Worm (Caenorhabditis elegans) whole organism, L2 larva: Measurements from ENCODE around the gene F43D2.7.

Experiments
- fos-1 ChIP-seq: fragments of 150-350 bp; optimal IDR thresholded peaks from 2 replicates; lab custom pipeline; 2014; ENCODE audit warnings: missing biosample characterization, missing genetic modification characterization
- lin-13 ChIP-seq: fragments of 150-350 bp; optimal IDR thresholded peaks from 2 replicates; lab custom pipeline; 2014; ENCODE audit warnings: missing biosample characterization, missing genetic modification reagents, missing genetic modification characterization
- lin-39 ChIP-seq: fragments of 150-350 bp; optimal IDR thresholded peaks from 2 replicates; lab custom pipeline; 2014; ENCODE audit warnings: missing biosample characterization, missing genetic modification reagents, missing genetic modification characterization
- lsy-2 ChIP-seq, 2 experiments: fragments of 150-350 bp in 1 of 2; sonication (generic microtip) in 1 of 2; optimal IDR thresholded peaks; 2 replicates each; lab custom pipeline; 2014 to 2017; ENCODE audit warnings: missing biosample characterization in 2 of 2, missing genetic modification characterization in 2 of 2
- nhr-237 ChIP-seq: fragments of 150-350 bp; optimal IDR thresholded peaks from 2 replicates; lab custom pipeline; 2014; ENCODE audit warnings: missing biosample characterization, missing genetic modification characterization
- nhr-25 ChIP-seq: fragments of 150-350 bp; sonication (generic microtip); optimal IDR thresholded peaks from 3 replicates; lab custom pipeline; 2014; ENCODE audit warnings: missing biosample characterization, missing genetic modification characterization
- nhr-6 ChIP-seq: fragments of 150-350 bp; optimal IDR thresholded peaks from 2 replicates; lab custom pipeline; 2014; ENCODE audit warnings: missing biosample characterization, missing genetic modification characterization
- nhr-77 ChIP-seq: fragments of 150-350 bp; optimal IDR thresholded peaks from 2 replicates; lab custom pipeline; 2014; ENCODE audit warnings: missing biosample characterization, missing genetic modification characterization
- ztf-1 ChIP-seq: fragments of 200-800 bp; sonication (Bioruptor generic); conservative IDR thresholded peaks from 2 replicates; pipeline ENCODE4 v1.3.6; 2022; ENCODE audit warnings: missing genetic modification characterization, missing compliant biosample characterization
- ztf-11 ChIP-seq: sonication (generic microtip); optimal IDR thresholded peaks from 2 replicates; lab custom pipeline; 2017; ENCODE audit warnings: missing biosample characterization, missing genetic modification characterization

- TF ChIP-seq ztf-11 (tag; lab: Kevin White, UChicago) (no peak), nhr-25 (tag; lab: Kevin White, UChicago) (no peak), nhr-237 (tag; lab: Kevin White, UChicago) (no peak), nhr-6 (tag; lab: Kevin White, UChicago) (no peak), lsy-2 (tag; optimal IDR thresholded peaks at IDR 0.05; lab: Kevin White, UChicago) (no peak), ztf-1 (no peak), lin-39 (tag; lab: Kevin White, UChicago) (no peak), fos-1 (tag; lab: Kevin White, UChicago) (no peak), lin-13 (GFP tag; lab: Kevin White, UChicago) (no peak), nhr-77 (no peak)
Observed at ce11 chrV:14620835-14621234, 19.1 kb downstream of the F43D2.7 start, which contains the start of gene hot-1.
